Fruit fly (Drosophila melanogaster): ENCODE results near the gene spri.

The spri gene

dm6 chrX:10486144-10487030 lies 98.8 kb downstream of the spri start (continued):
- TF ChIP-seq Taf1 (GFP tag; IDR thresholded peaks at IDR 0.05): no peak; the same call in 1 of the 2 replicates
- no peak for TF ChIP-seq CG15479 (GFP tag; optimal IDR thresholded peaks at IDR 0.05)
- TF ChIP-seq CG5245 (GFP tag; optimal IDR thresholded peaks at IDR 0.05): no peak
- TF ChIP-seq Med (GFP tag): peak; percentile 91
- TF ChIP-seq CG16863 (GFP tag; optimal IDR thresholded peaks at IDR 0.05): peak; percentile 47
- TF ChIP-seq gsb-n (tag; optimal IDR thresholded peaks at IDR 0.05): no peak
- peak; percentile 56 for TF ChIP-seq CrebB (tag; optimal IDR thresholded peaks at IDR 0.05)
- TF ChIP-seq Dfd (GFP tag; optimal IDR thresholded peaks at IDR 0.05): no peak
- peak; percentile 24 to 55 for TF ChIP-seq chif (GFP tag; optimal IDR thresholded peaks at IDR 0.05)
- peak; percentile 36; the same call in 1 of the 2 replicates for TF ChIP-seq CG1024 (GFP tag; IDR thresholded peaks at IDR 0.05)
- TF ChIP-seq shn (GFP tag; optimal IDR thresholded peaks at IDR 0.05): peak; percentile 52
- TF ChIP-seq Hand (GFP tag; optimal IDR thresholded peaks at IDR 0.05): peak; percentile 62
- TF ChIP-seq YL-1 (GFP tag; optimal IDR thresholded peaks at IDR 0.05): no peak
- no peak for TF ChIP-seq BEAF-32 (GFP tag; optimal IDR thresholded peaks at IDR 0.05)
- peak; percentile 74 for TF ChIP-seq grau (tag; optimal IDR thresholded peaks at IDR 0.05)
- peak; percentile 7 for TF ChIP-seq pnt (GFP tag; optimal IDR thresholded peaks at IDR 0.05)
- no peak for TF ChIP-seq CG4360 (GFP tag; IDR thresholded peaks at IDR 0.05)
- no peak for TF ChIP-seq CG10565 (GFP tag; optimal IDR thresholded peaks at IDR 0.05)
- TF ChIP-seq dysf (GFP tag; IDR thresholded peaks at IDR 0.05): peak; percentile 75
- peak; percentile 16 for TF ChIP-seq gcm2 (GFP tag; optimal IDR thresholded peaks at IDR 0.05)
- no peak for TF ChIP-seq Doc3 (GFP tag; IDR thresholded peaks at IDR 0.05; ENCODE audit: partially characterized antibody)
- TF ChIP-seq Nf-YB (GFP tag; optimal IDR thresholded peaks at IDR 0.05): peak; percentile 38
- TF ChIP-seq Opbp (GFP tag; IDR thresholded peaks at IDR 0.05; ENCODE audit: partially characterized antibody): no peak
- peak; percentile 85 for TF ChIP-seq sens (GFP tag)
- no peak for TF ChIP-seq Awh (GFP tag; IDR thresholded peaks at IDR 0.05)
- no peak for TF ChIP-seq da (GFP tag; optimal IDR thresholded peaks at IDR 0.05)
- TF ChIP-seq CG14014 (GFP tag; IDR thresholded peaks at IDR 0.05): peak; percentile 37; the same call in 1 of the 2 replicates
- peak; percentile 79 for TF ChIP-seq Meics (GFP tag; optimal IDR thresholded peaks at IDR 0.05)
- peak; percentile 63 for TF ChIP-seq CG12219 (GFP tag; optimal IDR thresholded peaks at IDR 0.05)
- TF ChIP-seq CG31388 (GFP tag; optimal IDR thresholded peaks at IDR 0.05): no peak
- 0 out of 3 replicates have a peak, but pooled peaks have one; percentile 42 for TF ChIP-seq CG11456 (GFP tag; IDR thresholded peaks at IDR 0.05)
- peak; percentile 34 for TF ChIP-seq HHEX (GFP tag; optimal IDR thresholded peaks at IDR 0.05)
- peak; percentile 52; the same call in 1 of the 2 replicates for TF ChIP-seq Xrp1 (GFP tag; IDR thresholded peaks at IDR 0.05)
- peak; percentile 33 for TF ChIP-seq lbe (GFP tag; optimal IDR thresholded peaks at IDR 0.05)
- TF ChIP-seq CG18764 (GFP tag; optimal IDR thresholded peaks at IDR 0.05): no peak
- peak; percentile 42 for TF ChIP-seq CG18262 (tag; optimal IDR thresholded peaks at IDR 0.05)
- TF ChIP-seq CG32767 (GFP tag; IDR thresholded peaks at IDR 0.05): no peak
- TF ChIP-seq CG7556 (GFP tag; optimal IDR thresholded peaks at IDR 0.05): peak; percentile 72
- no peak for TF ChIP-seq salm (tag; optimal IDR thresholded peaks at IDR 0.05)
- peak; percentile 25 for TF ChIP-seq chn (GFP tag; optimal IDR thresholded peaks at IDR 0.05)
- TF ChIP-seq danr (GFP tag; IDR thresholded peaks at IDR 0.05): no peak
- TF ChIP-seq Fer3 (tag; optimal IDR thresholded peaks at IDR 0.05): peak; percentile 77
- peak; percentile 26 to 51 for TF ChIP-seq bsh (GFP tag; optimal IDR thresholded peaks at IDR 0.05)
- no peak for TF ChIP-seq CG3407 (GFP tag; optimal IDR thresholded peaks at IDR 0.05)
- TF ChIP-seq CG6854 (GFP tag; optimal IDR thresholded peaks at IDR 0.05): peak; percentile 33
- TF ChIP-seq CG3995 (GFP tag; optimal IDR thresholded peaks at IDR 0.05): peak; percentile 18
- TF ChIP-seq crp (GFP tag; optimal IDR thresholded peaks at IDR 0.05): no peak
- peak; percentile 2 for TF ChIP-seq Max (GFP tag; optimal IDR thresholded peaks at IDR 0.05)
- TF ChIP-seq Bteb2 (GFP tag; optimal IDR thresholded peaks at IDR 0.05): peak; percentile 22

Measured in whole organism, embryonic.